Worm (Caenorhabditis elegans) whole organism, young adult: ENCODE results near the gene Y69A2AR.32.

ENCODE experiments used
- ama-1 ChIP-seq, 3 experiments: fragments of 150-350 bp in 1 of 3; sonication (generic microtip) in 2 of 3; optimal IDR thresholded peaks; 2 replicates each; lab custom pipeline; 2014 to 2018; ENCODE audit warnings: missing biosample characterization in 2 of 3, missing genetic modification characterization in 2 of 3, missing genetic modification reagents in 2 of 3
- aptf-2 ChIP-seq: fragments of 200-800 bp; sonication (Bioruptor generic); conservative IDR thresholded peaks from 2 replicates; pipeline ENCODE4 v1.3.6; 2022; ENCODE audit warnings: missing genetic modification reagents, missing genetic modification characterization, missing compliant biosample characterization
- dpff-1 ChIP-seq: sonication (generic microtip); optimal IDR thresholded peaks from 2 replicates; lab custom pipeline; 2017; ENCODE audit warnings: mild to moderate bottlenecking, missing genetic modification characterization, missing compliant biosample characterization
- dpl-1 ChIP-seq: fragments of 150-350 bp; optimal IDR thresholded peaks from 2 replicates; lab custom pipeline; 2014; ENCODE audit warnings: missing biosample characterization, missing genetic modification reagents, missing genetic modification characterization
- tbp1 ChIP-seq: fragments of 200-800 bp; sonication (Bioruptor generic); optimal IDR thresholded peaks from 2 replicates; lab custom pipeline; 2018; ENCODE audit warnings: mild to moderate bottlenecking, missing genetic modification characterization, missing compliant biosample characterization
- xnd-1 ChIP-seq: sonication (generic microtip); optimal IDR thresholded peaks from 2 replicates; lab custom pipeline; 2016; ENCODE audit warnings: missing genotype, missing genetic modification reagents, missing genetic modification characterization, missing compliant biosample characterization

DNA sequence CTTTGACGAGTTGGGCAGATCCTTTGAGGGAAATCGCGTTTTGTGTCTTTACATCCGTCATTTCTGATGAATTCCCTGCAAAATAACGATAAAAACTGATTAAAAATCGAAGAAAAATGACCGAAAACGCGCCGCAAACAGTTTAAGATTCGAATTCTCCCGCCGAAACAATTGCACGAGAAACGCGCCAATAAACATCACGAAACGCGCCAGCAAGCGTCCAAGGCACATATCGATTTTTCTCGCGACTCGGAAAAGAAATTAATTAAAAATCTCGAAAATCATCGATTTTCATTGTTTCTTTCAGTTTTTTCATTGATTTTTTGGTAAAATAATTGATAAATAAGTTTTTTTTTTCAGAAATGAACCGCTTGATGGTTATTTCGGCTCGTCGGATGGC, 30.7 kb downstream of the Y69A2AR.32 start, which contains the start of the genes mdf-2 and nduv-3:
- TF ChIP-seq xnd-1 (tag; lab: Kevin White, UChicago) (peak; percentile 53), dpff-1 (tag; lab: Kevin White, UChicago) (no peak), aptf-2 (GFP tag; lab: Robert Waterston, UW) (no peak), tbp1 (peak; percentile 52), ama-1 (optimal IDR thresholded peaks at IDR 0.05; lab: Kevin White, UChicago) (no peak), ama-1 (GFP tag; optimal IDR thresholded peaks at IDR 0.05; lab: Kevin White, UChicago) (no peak), dpl-1 (GFP tag; lab: Kevin White, UChicago) (peak; percentile 77)
